Worm (Caenorhabditis elegans) whole organism, L1 larva: ENCODE data around the gene R13H9.6.
A peak's percentile ranks its signal among the peaks of the same experiment; 100 is the strongest.
"Not testable (repeated sequence)": the region's sequence is repeated elsewhere in the genome, so short reads cannot be mapped to it uniquely, and the experiment has no call there.

Source experiments
- C34B4.2 ChIP-seq: sonication (generic microtip); optimal IDR thresholded peaks from 2 replicates; lab custom pipeline; 2017; ENCODE audit warnings: mild to moderate bottlenecking, missing genetic modification characterization, missing compliant biosample characterization
- Y116A8C.19 ChIP-seq: sonication (generic microtip); optimal IDR thresholded peaks from 2 replicates; lab custom pipeline; 2016; ENCODE audit warnings: missing compliant biosample characterization, missing genetic modification characterization, borderline replicate concordance
- aly-2 ChIP-seq: fragments of 150-350 bp; optimal IDR thresholded peaks from 2 replicates; lab custom pipeline; 2014; ENCODE audit warnings: missing biosample characterization, missing genetic modification characterization
- ces-1 ChIP-seq: fragments of 150-350 bp; optimal IDR thresholded peaks from 2 replicates; lab custom pipeline; 2014; ENCODE audit warnings: missing biosample characterization, missing genetic modification reagents, missing genetic modification characterization
- efl-1 ChIP-seq, 4 experiments: fragments of 150-350 bp; optimal IDR thresholded peaks in 3 of 4; peaks in 1 of 4; 1 replicate in 1 of 4; 2 replicates in 3 of 4; lab custom pipeline; 2014; ENCODE audit warnings: missing biosample characterization in 2 of 4, missing genetic modification characterization in 2 of 4, missing genetic modification reagents in 2 of 4
- egl-27 ChIP-seq, 2 experiments: fragments of 150-350 bp in 1 of 2; sonication (generic microtip); optimal IDR thresholded peaks; 3 replicates each; lab custom pipeline; 2017 to 2018; ENCODE audit warnings: missing biosample characterization in 2 of 2, missing genetic modification characterization in 2 of 2, missing genetic modification reagents in 2 of 2
- elt-3 ChIP-seq, 6 experiments: fragments of 150-350 bp in 1 of 6; sonication (generic microtip); optimal IDR thresholded peaks; 2 replicates each; lab custom pipeline; 2017 to 2018; ENCODE audit warnings: missing biosample characterization in 6 of 6, missing genetic modification characterization in 6 of 6, inconsistent platforms in 1 of 6
- fkh-10 ChIP-seq: sonication (generic microtip); optimal IDR thresholded peaks from 2 replicates; lab custom pipeline; 2017; ENCODE audit warnings: missing biosample characterization, missing genetic modification reagents, missing genetic modification characterization
- fkh-8 ChIP-seq: sonication (generic microtip); optimal IDR thresholded peaks from 2 replicates; lab custom pipeline; 2016; ENCODE audit warnings: mild to moderate bottlenecking, missing genetic modification characterization, missing compliant biosample characterization
- fos-1 ChIP-seq: fragments of 150-350 bp; optimal IDR thresholded peaks from 2 replicates; lab custom pipeline; 2014; ENCODE audit warnings: missing biosample characterization, missing genetic modification characterization
- grh-1 ChIP-seq: fragments of 200-800 bp; sonication (Bioruptor generic); IDR thresholded peaks from 2 replicates; pipeline ENCODE4 v1.3.6; 2022; ENCODE audit warnings: missing genetic modification reagents, missing genetic modification characterization, missing compliant biosample characterization
- isw-1 ChIP-seq: fragments of 200-800 bp; sonication (Bioruptor generic); IDR thresholded peaks from 2 replicates; pipeline ENCODE4 v1.3.6; 2022; ENCODE audit warnings: missing genetic modification characterization, missing compliant biosample characterization
- lin-13 ChIP-seq: fragments of 150-350 bp; optimal IDR thresholded peaks from 2 replicates; lab custom pipeline; 2014; ENCODE audit warnings: missing biosample characterization, missing genetic modification reagents, missing genetic modification characterization
- lin-14 ChIP-seq: fragments of 200-800 bp; sonication (Bioruptor generic); optimal IDR thresholded peaks from 2 replicates; lab custom pipeline; 2018; ENCODE audit warnings: mild to moderate bottlenecking, missing genetic modification characterization, moderate library complexity, missing compliant biosample characterization
- lin-15B ChIP-seq: fragments of 150-350 bp; sonication (generic microtip); optimal IDR thresholded peaks from 3 replicates; lab custom pipeline; 2014; ENCODE audit warnings: missing biosample characterization, missing genetic modification characterization
- lin-35 ChIP-seq, 2 experiments: fragments of 150-350 bp; optimal IDR thresholded peaks; 2 replicates each; lab custom pipeline; 2014; ENCODE audit warnings: missing biosample characterization in 2 of 2, missing genetic modification characterization in 2 of 2, missing genetic modification reagents in 2 of 2
- lir-3 ChIP-seq: sonication (generic microtip); optimal IDR thresholded peaks from 2 replicates; lab custom pipeline; 2016; ENCODE audit warnings: mild to moderate bottlenecking, missing genetic modification characterization, moderate library complexity, missing compliant biosample characterization; ENCODE audit not compliant: poor library complexity
- mef-2 ChIP-seq: fragments of 150-350 bp; optimal IDR thresholded peaks from 2 replicates; lab custom pipeline; 2014; ENCODE audit warnings: missing biosample characterization, missing genetic modification characterization
- nhr-11 ChIP-seq: fragments of 150-350 bp; optimal IDR thresholded peaks from 2 replicates; lab custom pipeline; 2014; ENCODE audit warnings: missing biosample characterization, missing genetic modification characterization
- nhr-12 ChIP-seq: sonication (generic microtip); optimal IDR thresholded peaks from 2 replicates; lab custom pipeline; 2017; ENCODE audit warnings: missing biosample characterization, missing genetic modification characterization
- nhr-19 ChIP-seq: fragments of 200-800 bp; sonication (Bioruptor generic); conservative IDR thresholded peaks from 2 replicates; pipeline ENCODE4 v1.3.6; 2022; ENCODE audit warnings: missing genetic modification characterization, missing compliant biosample characterization
- nhr-20 ChIP-seq: sonication (generic microtip); optimal IDR thresholded peaks from 2 replicates; lab custom pipeline; 2016; ENCODE audit warnings: mild to moderate bottlenecking, missing genetic modification characterization, missing compliant biosample characterization
- nhr-237 ChIP-seq: fragments of 150-350 bp; optimal IDR thresholded peaks from 2 replicates; lab custom pipeline; 2014; ENCODE audit warnings: missing biosample characterization, missing genetic modification characterization
- nhr-28 ChIP-seq: fragments of 150-350 bp; optimal IDR thresholded peaks from 2 replicates; lab custom pipeline; 2014; ENCODE audit warnings: missing biosample characterization, missing genetic modification characterization
- nhr-47 ChIP-seq: sonication (generic microtip); optimal IDR thresholded peaks from 2 replicates; lab custom pipeline; 2016; ENCODE audit warnings: mild to moderate bottlenecking, missing genetic modification characterization, moderate library complexity, missing compliant biosample characterization
- nhr-71 ChIP-seq: sonication (generic microtip); optimal IDR thresholded peaks from 2 replicates; lab custom pipeline; 2016; ENCODE audit warnings: mild to moderate bottlenecking, missing genetic modification characterization, moderate library complexity, missing compliant biosample characterization
- nhr-77 ChIP-seq: fragments of 150-350 bp; optimal IDR thresholded peaks from 2 replicates; lab custom pipeline; 2014; ENCODE audit warnings: missing biosample characterization, missing genetic modification characterization
- nhr-84 ChIP-seq: sonication (generic microtip); optimal IDR thresholded peaks from 2 replicates; lab custom pipeline; 2017; ENCODE audit warnings: missing biosample characterization, missing genetic modification characterization
- nhr-85 ChIP-seq: sonication (generic microtip); peaks from one replicate; lab custom pipeline; 2016; ENCODE audit warnings: missing genetic modification characterization, inconsistent platforms, missing compliant biosample characterization
- nhr-90 ChIP-seq: sonication (generic microtip); optimal IDR thresholded peaks from 2 replicates; lab custom pipeline; 2016; ENCODE audit warnings: mild to moderate bottlenecking, missing genetic modification characterization, missing compliant biosample characterization; ENCODE audit not compliant: poor library complexity
- rnt-1 ChIP-seq: sonication (generic microtip); optimal IDR thresholded peaks from 2 replicates; lab custom pipeline; 2016; ENCODE audit warnings: mild to moderate bottlenecking, missing genetic modification characterization, moderate library complexity, missing compliant biosample characterization
- skn-1 ChIP-seq: fragments of 150-350 bp; optimal IDR thresholded peaks from 2 replicates; lab custom pipeline; 2014; ENCODE audit warnings: missing biosample characterization, missing genetic modification characterization
- snpc-4 ChIP-seq: fragments of 150-350 bp; optimal IDR thresholded peaks from 2 replicates; lab custom pipeline; 2014; ENCODE audit warnings: missing biosample characterization, missing genetic modification characterization
- sox-4 ChIP-seq: sonication (generic microtip); optimal IDR thresholded peaks from 2 replicates; lab custom pipeline; 2016; ENCODE audit warnings: missing genetic modification characterization, missing compliant biosample characterization
- sup-37 ChIP-seq: fragments of 200-800 bp; sonication (Bioruptor generic); optimal IDR thresholded peaks from 2 replicates; lab custom pipeline; 2018; ENCODE audit warnings: mild to moderate bottlenecking, missing genetic modification characterization, missing compliant biosample characterization
- swsn-7 ChIP-seq: sonication (generic microtip); optimal IDR thresholded peaks from 2 replicates; lab custom pipeline; 2016; ENCODE audit warnings: missing genetic modification characterization, missing compliant biosample characterization
- unc-30 ChIP-seq: sonication (generic microtip); optimal IDR thresholded peaks from 2 replicates; lab custom pipeline; 2017; ENCODE audit warnings: missing biosample characterization, missing genetic modification characterization
- xbp-1 ChIP-seq: sonication (generic microtip); optimal IDR thresholded peaks from 2 replicates; lab custom pipeline; 2016; ENCODE audit warnings: missing genetic modification characterization, missing compliant biosample characterization
- zip-4 ChIP-seq: fragments of 200-800 bp; sonication (Bioruptor generic); optimal IDR thresholded peaks from 2 replicates; lab custom pipeline; 2018; ENCODE audit warnings: mild to moderate bottlenecking, missing genetic modification characterization, moderate library complexity, missing compliant biosample characterization
- ztf-11 ChIP-seq, 2 experiments: sonication (generic microtip); optimal IDR thresholded peaks; 2 replicates each; lab custom pipeline; 2016 to 2017; ENCODE audit warnings: missing genetic modification characterization in 2 of 2, missing biosample characterization in 1 of 2, missing compliant biosample characterization in 1 of 2

R13H9.6 gene

ce11 chrIV:5064961-5065360 lies 3.5 kb downstream of the R13H9.6 start, which contains the start of gene msp-53:
Gene msp-53 (minus strand): TSS chrIV:5065061.
- TF ChIP-seq nhr-11 (tag; lab: Kevin White, UChicago); sup-37; fos-1 (tag; lab: Kevin White, UChicago): not testable (repeated sequence)

ce11 chrIV:5063297-5063696 lies 5.1 kb downstream of the R13H9.6 start:
- TF ChIP-seq egl-27 (tag; optimal IDR thresholded peaks at IDR 0.05; lab: Kevin White, UChicago) (no peak), lin-35 (GFP tag; optimal IDR thresholded peaks at IDR 0.05; lab: Kevin White, UChicago) (peak in 1 of 2 experiments; percentile 4), nhr-11 (tag; lab: Kevin White, UChicago) (no peak), lir-3 (tag; lab: Kevin White, UChicago) (no peak), xbp-1 (tag; lab: Kevin White, UChicago) (peak; percentile 5), fkh-8 (no peak), mef-2 (tag; lab: Kevin White, UChicago) (no peak), swsn-7 (tag; lab: Kevin White, UChicago) (peak; percentile 15), sup-37 (no peak), ztf-11 (tag; optimal IDR thresholded peaks at IDR 0.05; lab: Kevin White, UChicago) (no peak), grh-1 (GFP tag; lab: Robert Waterston, UW) (0 out of 2 replicates have a peak, but pooled peaks have one; percentile 34), nhr-85 (peak; percentile 75), skn-1 (no peak), nhr-47 (tag; lab: Kevin White, UChicago) (peak; percentile 52), nhr-28 (no peak), nhr-90 (peak; percentile 70), C34B4.2 (tag; lab: Kevin White, UChicago) (no peak), sox-4 (tag; lab: Kevin White, UChicago) (no peak), lin-14 (peak; percentile 64), snpc-4 (tag; lab: Kevin White, UChicago) (peak; percentile 96), nhr-84 (tag; lab: Kevin White, UChicago) (no peak), nhr-20 (peak; percentile 60), isw-1 (GFP tag; lab: Robert Waterston, UW) (no peak), elt-3 (tag; optimal IDR thresholded peaks at IDR 0.05; lab: Kevin White, UChicago) (peak in 1 of 6 experiments; percentile 5), efl-1 (optimal IDR thresholded peaks at IDR 0.05; lab: Kevin White, UChicago) (peak in 1 of 2 experiments; percentile 12), efl-1 (GFP tag; optimal IDR thresholded peaks at IDR 0.05 in 1 of 2; lab: Kevin White, UChicago) (no peak), nhr-71 (tag; lab: Kevin White, UChicago) (peak; percentile 43), rnt-1 (tag; lab: Kevin White, UChicago) (peak; percentile 16), unc-30 (no peak), fos-1 (tag; lab: Kevin White, UChicago) (peak; percentile 18), nhr-19 (GFP tag; lab: Robert Waterston, UW) (peak; percentile 66), fkh-10 (no peak), zip-4 (GFP tag; lab: Kevin White, UChicago) (no peak), aly-2 (tag; lab: Kevin White, UChicago) (peak; percentile 35)

ce11 chrIV:5062278-5062677 lies 6.2 kb downstream of the R13H9.6 start, which contains the start of gene msp-57:
Gene msp-57 (plus strand): TSS chrIV:5062578.
- not testable (repeated sequence) for TF ChIP-seq lir-3 (tag; lab: Kevin White, UChicago); xbp-1 (tag; lab: Kevin White, UChicago); Y116A8C.19

- TF ChIP-seq fkh-10 (no peak), nhr-47 (tag; lab: Kevin White, UChicago) (no peak), lin-13 (GFP tag; lab: Kevin White, UChicago) (no peak), nhr-237 (tag; lab: Kevin White, UChicago) (no peak), aly-2 (tag; lab: Kevin White, UChicago) (no peak), lir-3 (tag; lab: Kevin White, UChicago) (no peak), nhr-77 (tag; lab: Kevin White, UChicago) (no peak), lin-15B (tag; lab: Kevin White, UChicago) (no peak), nhr-12 (tag; lab: Kevin White, UChicago) (no peak), C34B4.2 (tag; lab: Kevin White, UChicago) (no peak), ces-1 (GFP tag; lab: Kevin White, UChicago) (no peak), sup-37 (no peak), nhr-11 (tag; lab: Kevin White, UChicago) (no peak), mef-2 (tag; lab: Kevin White, UChicago) (no peak)
These were observed 7.5 kb downstream of the R13H9.6 start, which contains the start of gene C09B9.7 for ce11 chrIV:5060984-5061383. Gene C09B9.7 (minus strand): TSS chrIV:5061084.
